Fruit fly (Drosophila melanogaster) whole organism, embryonic: Measurements from ENCODE around the gene unc-119.

ENCODE experiments used
- Asciz ChIP-seq: fragments of 200-800 bp; sonication (Bioruptor generic); optimal IDR thresholded peaks from 2 replicates; lab custom pipeline; 2017; ENCODE audit warnings: missing biosample characterization, mild to moderate bottlenecking, missing genetic modification characterization, missing genetic modification reagents
- B-H1 ChIP-seq: fragments of 200-800 bp; sonication (Bioruptor generic); IDR thresholded peaks from 3 replicates; pipeline ENCODE4 v1.3.6; 2022; ENCODE audit warnings: missing biosample characterization, missing genetic modification characterization
- B-H2 ChIP-seq: fragments of 200-800 bp; sonication (Bioruptor generic); optimal IDR thresholded peaks from 2 replicates; lab custom pipeline; 2018; ENCODE audit warnings: missing biosample characterization, mild to moderate bottlenecking, missing genetic modification characterization
- CG10209 ChIP-seq: fragments of 200-800 bp; sonication (Bioruptor generic); optimal IDR thresholded peaks from 3 replicates; lab custom pipeline; 2017; ENCODE audit warnings: missing biosample characterization, mild to moderate bottlenecking, missing genetic modification characterization, missing genetic modification reagents
- CG10274 ChIP-seq: fragments of 200-800 bp; sonication (Bioruptor generic); optimal IDR thresholded peaks from 3 replicates; lab custom pipeline; 2017; ENCODE audit warnings: missing biosample characterization, mild to moderate bottlenecking, missing genetic modification characterization
- CG11093 ChIP-seq: fragments of 200-800 bp; sonication (Bioruptor generic); IDR thresholded peaks from 3 replicates; pipeline ENCODE4 v1.3.6; 2022; ENCODE audit warnings: missing biosample characterization, missing genetic modification characterization
- CG11456 ChIP-seq: fragments of 200-800 bp; sonication (Bioruptor generic); IDR thresholded peaks from 3 replicates; pipeline ENCODE4 v1.3.6; 2022; ENCODE audit warnings: missing biosample characterization, missing genetic modification characterization
- CG12071 ChIP-seq: fragments of 200-800 bp; sonication (Bioruptor generic); optimal IDR thresholded peaks from 3 replicates; lab custom pipeline; 2018; ENCODE audit warnings: missing biosample characterization, mild to moderate bottlenecking, missing genetic modification characterization
- CG14710 ChIP-seq: fragments of 200-800 bp; sonication (Bioruptor generic); optimal IDR thresholded peaks from 3 replicates; lab custom pipeline; 2019; ENCODE audit warnings: missing biosample characterization, mild to moderate bottlenecking, missing genetic modification characterization, moderate library complexity
- CG16779 ChIP-seq: fragments of 200-800 bp; sonication (Bioruptor generic); IDR thresholded peaks from 2 replicates; pipeline ENCODE4 v1.3.6; 2022; ENCODE audit warnings: missing biosample characterization, missing genetic modification characterization
- CG16813 ChIP-seq: fragments of 200-800 bp; sonication (Bioruptor generic); IDR thresholded peaks from 3 replicates; pipeline ENCODE4 v1.3.6; 2022; ENCODE audit warnings: missing biosample characterization, missing genetic modification characterization; ENCODE audit not compliant: partially characterized antibody
- CG17912 ChIP-seq: fragments of 200-800 bp; sonication (Bioruptor generic); optimal IDR thresholded peaks from 2 replicates; lab custom pipeline; 2018; ENCODE audit warnings: missing biosample characterization, mild to moderate bottlenecking, missing genetic modification characterization
- CG2889 ChIP-seq: fragments of 200-800 bp; sonication (Bioruptor generic); IDR thresholded peaks from 3 replicates; pipeline ENCODE4 v1.3.6; 2022; ENCODE audit warnings: missing biosample characterization, missing genetic modification characterization
- CG3163 ChIP-seq: fragments of 200-800 bp; sonication (Bioruptor generic); optimal IDR thresholded peaks from 3 replicates; lab custom pipeline; 2016; ENCODE audit warnings: missing biosample characterization, missing genetic modification characterization
- CG32532 ChIP-seq: fragments of 200-800 bp; sonication (Bioruptor generic); IDR thresholded peaks from 2 replicates; pipeline ENCODE4 v1.3.6; 2022; ENCODE audit warnings: missing biosample characterization, missing genetic modification characterization
- CG4730 ChIP-seq: fragments of 200-800 bp; sonication (Bioruptor generic); IDR thresholded peaks from 2 replicates; pipeline ENCODE4 v1.3.6; 2022; ENCODE audit warnings: missing biosample characterization, missing genetic modification characterization
- CG5953 ChIP-seq: fragments of 200-800 bp; sonication (Bioruptor generic); IDR thresholded peaks from 2 replicates; pipeline ENCODE4 v1.3.6; 2022; ENCODE audit warnings: missing biosample characterization, missing genetic modification characterization
- CG7271 ChIP-seq: fragments of 200-800 bp; sonication (Bioruptor generic); optimal IDR thresholded peaks from 2 replicates; lab custom pipeline; 2018; ENCODE audit warnings: missing biosample characterization, mild to moderate bottlenecking, missing genetic modification characterization, moderate library complexity
- CG9727 ChIP-seq: fragments of 200-800 bp; sonication (Bioruptor generic); optimal IDR thresholded peaks from 3 replicates; lab custom pipeline; 2017; ENCODE audit warnings: missing biosample characterization, mild to moderate bottlenecking, missing genetic modification characterization
- Camta ChIP-seq: fragments of 200-800 bp; sonication (Bioruptor generic); optimal IDR thresholded peaks from 2 replicates; lab custom pipeline; 2016; ENCODE audit warnings: missing biosample characterization, missing genetic modification characterization
- D ChIP-seq, 2 experiments: fragments of 200-800 bp in 1 of 2; fragments of >200 bp in 1 of 2; sonication (Bioruptor generic) in 1 of 2; optimal IDR thresholded peaks; 2 replicates in 1 of 2; 3 replicates in 1 of 2; lab custom pipeline; 2017; ENCODE audit warnings: mild to moderate bottlenecking in 1 of 2, missing biosample characterization in 1 of 2, missing genetic modification characterization in 1 of 2, missing genetic modification reagents in 1 of 2
- Drgx ChIP-seq: fragments of 200-800 bp; sonication (Bioruptor generic); IDR thresholded peaks from 2 replicates; pipeline ENCODE4 v1.3.6; 2022; ENCODE audit warnings: missing biosample characterization, missing genetic modification characterization
- HHEX ChIP-seq: fragments of 200-800 bp; sonication (Bioruptor generic); optimal IDR thresholded peaks from 3 replicates; lab custom pipeline; 2017; ENCODE audit warnings: missing biosample characterization, mild to moderate bottlenecking, missing genetic modification characterization, missing genetic modification reagents
- HLH3B ChIP-seq: fragments of 200-800 bp; sonication (Bioruptor generic); IDR thresholded peaks from 2 replicates; pipeline ENCODE4 v1.3.6; 2022; ENCODE audit warnings: missing biosample characterization, missing genetic modification characterization
- HLH54F ChIP-seq: fragments of 200-800 bp; sonication (Bioruptor generic); optimal IDR thresholded peaks from 3 replicates; lab custom pipeline; 2016; ENCODE audit warnings: missing biosample characterization, missing genetic modification characterization
- HmgZ ChIP-seq: fragments of 200-800 bp; sonication (Bioruptor generic); optimal IDR thresholded peaks from 2 replicates; lab custom pipeline; 2018; ENCODE audit warnings: missing biosample characterization, mild to moderate bottlenecking, missing genetic modification characterization
- Kr ChIP-seq: fragments of 200-800 bp; sonication (Bioruptor generic); optimal IDR thresholded peaks from 2 replicates; lab custom pipeline; 2017; ENCODE audit warnings: missing biosample characterization, mild to moderate bottlenecking, missing genetic modification characterization
- NFAT ChIP-seq: fragments of 200-800 bp; sonication (Bioruptor generic); IDR thresholded peaks from 2 replicates; pipeline ENCODE4 v1.3.6; 2022; ENCODE audit warnings: missing biosample characterization, missing genetic modification characterization
- NK7.1 ChIP-seq: fragments of 200-800 bp; sonication (Bioruptor generic); optimal IDR thresholded peaks from 3 replicates; lab custom pipeline; 2016; ENCODE audit warnings: missing biosample characterization, missing genetic modification characterization
- Oli ChIP-seq: fragments of 200-800 bp; sonication (Bioruptor generic); optimal IDR thresholded peaks from 2 replicates; lab custom pipeline; 2018; ENCODE audit warnings: missing biosample characterization, mild to moderate bottlenecking, missing genetic modification characterization, moderate library complexity
- Opbp ChIP-seq: fragments of 200-800 bp; sonication (Bioruptor generic); IDR thresholded peaks from 3 replicates; pipeline ENCODE4 v1.3.6; 2022; ENCODE audit warnings: missing biosample characterization, missing genetic modification characterization; ENCODE audit not compliant: partially characterized antibody
- Stat92E ChIP-seq, 3 experiments: fragments of >200 bp in 2 of 3; fragments of 200-800 bp in 1 of 3; sonication (Bioruptor generic) in 1 of 3; optimal IDR thresholded peaks; 2 replicates each; lab custom pipeline; 2017 to 2019; ENCODE audit warnings: missing biosample characterization in 3 of 3, missing genetic modification characterization in 3 of 3, mild to moderate bottlenecking in 1 of 3, moderate library complexity in 1 of 3
- Usf ChIP-seq: fragments of 200-800 bp; sonication (Bioruptor generic); optimal IDR thresholded peaks from 2 replicates; lab custom pipeline; 2017; ENCODE audit warnings: missing genotype, missing biosample characterization, missing genetic modification characterization
- bowl ChIP-seq: fragments of 200-800 bp; sonication (Bioruptor generic); IDR thresholded peaks from 2 replicates; pipeline ENCODE4 v1.3.6; 2022; ENCODE audit warnings: missing biosample characterization, missing genetic modification characterization
- bsh ChIP-seq, 2 experiments: fragments of 200-800 bp; sonication (Bioruptor generic); optimal IDR thresholded peaks; 2 replicates each; lab custom pipeline; 2017 to 2018; ENCODE audit warnings: mild to moderate bottlenecking in 2 of 2, missing biosample characterization in 2 of 2, missing genetic modification characterization in 2 of 2, moderate library complexity in 1 of 2
- cad ChIP-seq: fragments of >200 bp; optimal IDR thresholded peaks from 2 replicates; lab custom pipeline; 2017; ENCODE audit warnings: missing biosample characterization, missing genetic modification characterization
- chn ChIP-seq: fragments of 200-800 bp; sonication (Bioruptor generic); optimal IDR thresholded peaks from 2 replicates; lab custom pipeline; 2016; ENCODE audit warnings: missing biosample characterization, missing genetic modification characterization
- da ChIP-seq: fragments of 200-800 bp; sonication (Bioruptor generic); optimal IDR thresholded peaks from 2 replicates; lab custom pipeline; 2016; ENCODE audit warnings: missing biosample characterization, missing genetic modification characterization
- dan ChIP-seq: fragments of 200-800 bp; sonication (Bioruptor generic); IDR thresholded peaks from 2 replicates; pipeline ENCODE4 v1.3.6; 2022; ENCODE audit warnings: missing biosample characterization, missing genetic modification characterization
- dm ChIP-seq: fragments of 200-800 bp; sonication (Bioruptor generic); optimal IDR thresholded peaks from 3 replicates; lab custom pipeline; 2016; ENCODE audit warnings: missing biosample characterization, missing genetic modification characterization
- eyg ChIP-seq: fragments of 200-800 bp; sonication (Bioruptor generic); optimal IDR thresholded peaks from 3 replicates; lab custom pipeline; 2016; ENCODE audit warnings: missing biosample characterization, missing genetic modification characterization
- fru ChIP-seq: fragments of >200 bp; optimal IDR thresholded peaks from 2 replicates; lab custom pipeline; 2017
- ind ChIP-seq: fragments of 200-800 bp; sonication (Bioruptor generic); optimal IDR thresholded peaks from 3 replicates; lab custom pipeline; 2016; ENCODE audit warnings: missing biosample characterization, missing genetic modification characterization
- ken ChIP-seq: fragments of 200-800 bp; sonication (Bioruptor generic); IDR thresholded peaks from 3 replicates; pipeline ENCODE4 v1.3.6; 2022; ENCODE audit warnings: missing biosample characterization, missing genetic modification characterization
- knrl ChIP-seq: fragments of 200-800 bp; sonication (Bioruptor generic); IDR thresholded peaks from 3 replicates; pipeline ENCODE4 v1.3.6; 2022; ENCODE audit warnings: missing biosample characterization, missing genetic modification characterization; ENCODE audit not compliant: partially characterized antibody
- peb ChIP-seq: fragments of 200-800 bp; sonication (Bioruptor generic); IDR thresholded peaks from 2 replicates; pipeline ENCODE4 v1.3.6; 2022; ENCODE audit warnings: missing biosample characterization, missing genetic modification characterization
- pfk ChIP-seq: fragments of 200-800 bp; sonication (Bioruptor generic); optimal IDR thresholded peaks from 2 replicates; lab custom pipeline; 2018; ENCODE audit warnings: missing biosample characterization, mild to moderate bottlenecking, missing genetic modification characterization, moderate library complexity
- ssp ChIP-seq: fragments of 200-800 bp; sonication (Bioruptor generic); IDR thresholded peaks from 2 replicates; pipeline ENCODE4 v1.3.6; 2022; ENCODE audit warnings: missing biosample characterization, missing genetic modification characterization
- tll ChIP-seq, 2 experiments: fragments of 200-800 bp in 1 of 2; fragments of >200 bp in 1 of 2; sonication (Bioruptor generic) in 1 of 2; optimal IDR thresholded peaks; 2 replicates each; lab custom pipeline; 2017 to 2019; ENCODE audit warnings: missing biosample characterization in 2 of 2, missing genetic modification characterization in 2 of 2, mild to moderate bottlenecking in 1 of 2, moderate library complexity in 1 of 2
- usp ChIP-seq: fragments of >200 bp; optimal IDR thresholded peaks from 2 replicates; lab custom pipeline; 2017; ENCODE audit warnings: missing biosample characterization, missing genetic modification characterization
- zf30C ChIP-seq: fragments of 200-800 bp; sonication (Bioruptor generic); optimal IDR thresholded peaks from 3 replicates; lab custom pipeline; 2018; ENCODE audit warnings: missing biosample characterization, mild to moderate bottlenecking, missing genetic modification characterization

unc-119 gene

DNA sequence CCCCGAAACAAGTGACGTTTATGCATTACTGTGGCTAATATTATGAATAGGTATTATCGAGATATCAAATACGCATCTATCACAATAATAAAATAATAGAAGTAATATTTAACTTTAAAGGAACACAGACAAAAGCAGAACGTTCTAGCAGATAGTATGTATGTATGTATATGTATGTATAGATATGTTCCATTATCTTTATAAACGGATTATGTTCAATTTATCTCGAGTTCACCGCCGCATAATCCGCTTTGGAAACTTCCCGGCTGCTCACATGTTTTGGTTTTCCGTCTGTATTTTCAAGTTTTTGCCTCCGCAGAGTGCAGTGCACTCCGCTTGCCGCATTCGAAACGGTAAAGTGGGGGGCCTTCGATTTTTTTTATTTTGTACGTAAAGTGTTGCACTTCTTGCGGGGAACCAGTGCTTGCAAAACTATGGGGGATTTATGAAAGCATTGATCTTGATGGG, 44.5 kb upstream of the unc-119 start (continued):
- no peak for TF ChIP-seq D (optimal IDR thresholded peaks at IDR 0.05; lab: Kevin White, UChicago)
- no peak for TF ChIP-seq D (GFP tag; optimal IDR thresholded peaks at IDR 0.05; lab: Kevin White, UChicago)
- no peak for TF ChIP-seq NFAT (GFP tag; lab: Robert Waterston, UW)
- no peak for TF ChIP-seq CG32532
- no peak for TF ChIP-seq HHEX (GFP tag; lab: Kevin White, UChicago)
- no peak for TF ChIP-seq B-H1 (GFP tag; lab: Robert Waterston, UW)
- TF ChIP-seq CG2889 (GFP tag; lab: Robert Waterston, UW) = no peak
- no peak for TF ChIP-seq NK7.1 (GFP tag; lab: Kevin White, UChicago)
- no peak for TF ChIP-seq fru
- no peak for TF ChIP-seq Stat92E (GFP tag; optimal IDR thresholded peaks at IDR 0.05; lab: Kevin White, UChicago)
- no peak for TF ChIP-seq Camta (GFP tag; lab: Kevin White, UChicago)
- no peak for TF ChIP-seq eyg (GFP tag; lab: Kevin White, UChicago)
- no peak for TF ChIP-seq CG11093 (GFP tag; lab: Robert Waterston, UW)
- TF ChIP-seq knrl (GFP tag; lab: Robert Waterston, UW) = no peak
- TF ChIP-seq HLH54F (GFP tag; lab: Kevin White, UChicago) = no peak
- TF ChIP-seq ind (GFP tag; lab: Kevin White, UChicago) = no peak
- TF ChIP-seq CG10209 (GFP tag; lab: Kevin White, UChicago) = no peak
- TF ChIP-seq peb (GFP tag; lab: Robert Waterston, UW) = no peak
- no peak for TF ChIP-seq HLH3B (GFP tag; lab: Robert Waterston, UW)
- TF ChIP-seq da (GFP tag; lab: Kevin White, UChicago) = no peak
- no peak for TF ChIP-seq Asciz (GFP tag; lab: Kevin White, UChicago)
- TF ChIP-seq bowl (GFP tag; lab: Robert Waterston, UW) = no peak
- no peak for TF ChIP-seq CG4730
- no peak for TF ChIP-seq Usf
- peak in 1 of 2 experiments; percentile 7 for TF ChIP-seq tll (GFP tag; optimal IDR thresholded peaks at IDR 0.05; lab: Kevin White, UChicago)
- TF ChIP-seq dm = no peak
- no peak for TF ChIP-seq CG10274 (GFP tag; lab: Kevin White, UChicago)
- no peak for TF ChIP-seq CG12071 (GFP tag; lab: Kevin White, UChicago)
- no peak for TF ChIP-seq pfk (GFP tag; lab: Kevin White, UChicago)

DNA sequence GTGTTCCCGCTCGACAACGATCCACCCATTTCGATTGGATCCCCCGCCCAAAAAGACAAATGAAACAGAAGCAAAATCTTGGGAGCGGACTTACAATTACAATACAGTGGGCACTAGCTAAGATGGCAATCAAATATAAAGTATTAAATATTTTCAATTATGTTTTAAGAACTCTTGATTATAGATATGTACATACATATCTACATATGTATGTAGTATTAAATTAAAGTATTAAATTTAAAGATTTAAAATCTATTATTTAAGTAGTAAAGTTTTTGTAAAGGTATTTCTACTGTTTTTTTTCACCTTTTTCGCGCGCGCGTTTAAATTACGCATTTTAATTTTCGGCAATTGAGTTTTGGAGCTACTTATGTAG, 43.7 kb upstream of the unc-119 start:
- no peak for TF ChIP-seq CG5953 (GFP tag; lab: Robert Waterston, UW)
- TF ChIP-seq B-H2 (GFP tag; lab: Kevin White, UChicago) = peak; percentile 33
- no peak for TF ChIP-seq CG17912 (GFP tag; lab: Kevin White, UChicago)
- TF ChIP-seq cad (GFP tag; lab: Kevin White, UChicago) = no peak
- TF ChIP-seq Kr (GFP tag; lab: Kevin White, UChicago) = no peak
- TF ChIP-seq CG14710 (tag; lab: Kevin White, UChicago) = peak; percentile 84
- no peak for TF ChIP-seq da (GFP tag; lab: Kevin White, UChicago)
- no peak for TF ChIP-seq chn (GFP tag; lab: Kevin White, UChicago)
- peak; percentile 2 to 87 for TF ChIP-seq bsh (GFP tag; optimal IDR thresholded peaks at IDR 0.05; lab: Kevin White, UChicago)
- TF ChIP-seq CG7271 (tag; lab: Kevin White, UChicago) = peak; percentile 42
- TF ChIP-seq CG9727 (GFP tag; lab: Kevin White, UChicago) = peak; percentile 73
- peak; percentile 63 for TF ChIP-seq ssp
- TF ChIP-seq CG16813 (GFP tag; lab: Robert Waterston, UW) = no peak
- TF ChIP-seq Drgx (GFP tag; lab: Robert Waterston, UW) = peak; percentile 62
- TF ChIP-seq Oli (tag; lab: Kevin White, UChicago) = peak; percentile 78
- no peak for TF ChIP-seq Opbp (GFP tag; lab: Robert Waterston, UW)
- TF ChIP-seq Camta (GFP tag; lab: Kevin White, UChicago) = no peak
- no peak for TF ChIP-seq CG3163 (GFP tag; lab: Kevin White, UChicago)
- peak; percentile 61 for TF ChIP-seq HmgZ (tag; lab: Kevin White, UChicago)
- peak; percentile 59; the same call in 1 of the 3 replicates for TF ChIP-seq CG11456 (GFP tag; lab: Robert Waterston, UW)
- TF ChIP-seq CG16779 (GFP tag; lab: Robert Waterston, UW) = no peak
- TF ChIP-seq ken (GFP tag; lab: Robert Waterston, UW) = peak; percentile 59; the same call in 1 of the 3 replicates
- no peak for TF ChIP-seq zf30C
- no peak for TF ChIP-seq usp (GFP tag; lab: Kevin White, UChicago)
- TF ChIP-seq dan (GFP tag; lab: Robert Waterston, UW) = no peak
